Worm (Caenorhabditis elegans): Measurements from ENCODE around the gene F31D4.8.

Gene F31D4.8

ce11 chrV:20850580-20850979 lies 17.6 kb downstream of the F31D4.8 start, which contains the start of gene clec-264:
TSS of gene clec-264 (minus strand) at chrV:20850701.
- TF ChIP-seq eyg-1 (tag; optimal IDR thresholded peaks at IDR 0.05) (no peak), unc-55 (GFP tag; optimal IDR thresholded peaks at IDR 0.05) (peak; percentile 77), ets-4 (tag; optimal IDR thresholded peaks at IDR 0.05) (no peak), hlh-30 (tag; optimal IDR thresholded peaks at IDR 0.05; ENCODE audit: insufficient read depth) (no peak)

- TF ChIP-seq ama-1 (optimal IDR thresholded peaks at IDR 0.05) (peak; percentile 27), sox-2 (GFP tag; IDR thresholded peaks at IDR 0.05) (no peak)
Observed at ce11 chrV:20847743-20848229, 20.4 kb downstream of the F31D4.8 start.

- peak; percentile 4 for TF ChIP-seq pha-2 (tag; optimal IDR thresholded peaks at IDR 0.05)
- TF ChIP-seq C08G9.2 (tag; optimal IDR thresholded peaks at IDR 0.05), result no peak
- peak; percentile 1; the same call in 1 of the 2 replicates for TF ChIP-seq sox-2 (GFP tag; IDR thresholded peaks at IDR 0.05)
- no peak for TF ChIP-seq ahr-1 (tag; optimal IDR thresholded peaks at IDR 0.05)
- TF ChIP-seq ceh-34 (tag; optimal IDR thresholded peaks at IDR 0.05), result peak; percentile 27
- TF ChIP-seq syd-9 (tag; optimal IDR thresholded peaks at IDR 0.05), result no peak
- no peak for TF ChIP-seq ceh-14 (tag; optimal IDR thresholded peaks at IDR 0.05)
- TF ChIP-seq unc-42 (tag; optimal IDR thresholded peaks at IDR 0.05), result peak; percentile 37
- TF ChIP-seq dve-1 (tag; optimal IDR thresholded peaks at IDR 0.05), result peak; percentile 42
- peak; percentile 8 for TF ChIP-seq pax-1 (tag; optimal IDR thresholded peaks at IDR 0.05)
- peak; percentile 53 for TF ChIP-seq tbx-2 (tag; optimal IDR thresholded peaks at IDR 0.05)
- TF ChIP-seq ceh-31 (tag; optimal IDR thresholded peaks at IDR 0.05), result peak; percentile 9
- peak; percentile 81 for TF ChIP-seq nfya-1 (tag; optimal IDR thresholded peaks at IDR 0.05)
- TF ChIP-seq unc-55 (GFP tag; optimal IDR thresholded peaks at IDR 0.05), result peak; percentile 63
- peak; percentile 3 for TF ChIP-seq unc-86 (tag; optimal IDR thresholded peaks at IDR 0.05)
- peak; percentile 89 for TF ChIP-seq ceh-48 (tag; optimal IDR thresholded peaks at IDR 0.05)
- peak; percentile 22 for TF ChIP-seq hlh-30 (tag; optimal IDR thresholded peaks at IDR 0.05; ENCODE audit: insufficient read depth)
Observed at ce11 chrV:20845524-20846208, 22.6 kb downstream of the F31D4.8 start, which contains the start of the genes F31D4.2 and fkb-6. TSS of gene F31D4.2 (minus strand) at chrV:20845546. TSS of gene fkb-6 (plus strand) at chrV:20846158.

ce11 chrV:20841484-20841883 lies 26.7 kb downstream of the F31D4.8 start:
- TF ChIP-seq nhr-11 (tag; optimal IDR thresholded peaks at IDR 0.05) (no peak), hlh-6 (tag; optimal IDR thresholded peaks at IDR 0.05) (no peak), madf-2 (tag; optimal IDR thresholded peaks at IDR 0.05) (no peak), sox-2 (GFP tag; IDR thresholded peaks at IDR 0.05) (no peak), lin-11 (tag; optimal IDR thresholded peaks at IDR 0.05) (no peak), hlh-8 (tag; optimal IDR thresholded peaks at IDR 0.05) (no peak), pax-1 (tag; optimal IDR thresholded peaks at IDR 0.05) (no peak), pha-4 (tag; optimal IDR thresholded peaks at IDR 0.05) (no peak)

ce11 chrV:20839307-20839909 lies 28.8 kb downstream of the F31D4.8 start:
- TF ChIP-seq tbx-2 (tag; optimal IDR thresholded peaks at IDR 0.05) (peak; percentile 35), C08G9.2 (tag; optimal IDR thresholded peaks at IDR 0.05) (peak; percentile 63), ceh-34 (tag; optimal IDR thresholded peaks at IDR 0.05) (peak; percentile 10), tbx-7 (tag; optimal IDR thresholded peaks at IDR 0.05) (peak; percentile 4), ref-2 (tag; optimal IDR thresholded peaks at IDR 0.05) (peak; percentile 49), rnt-1 (tag; optimal IDR thresholded peaks at IDR 0.05) (peak; percentile 11), ceh-31 (tag; optimal IDR thresholded peaks at IDR 0.05) (peak; percentile 62)

ce11 chrV:20838565-20838964 lies 29.7 kb downstream of the F31D4.8 start, which contains the start of gene exos-7:
TSS of gene exos-7 (plus strand) at chrV:20838865.
- TF ChIP-seq odd-2 (tag; optimal IDR thresholded peaks at IDR 0.05) (no peak), elt-4 (tag; optimal IDR thresholded peaks at IDR 0.05) (no peak), npax-4 (tag; optimal IDR thresholded peaks at IDR 0.05) (no peak), T23F11.4 (GFP tag; optimal IDR thresholded peaks at IDR 0.05) (no peak)

Data from whole organism, late embryonic.